Worm (Caenorhabditis elegans): ENCODE results near the gene str-5.
"Not testable (repeated sequence)": the region's sequence is repeated elsewhere in the genome, so short reads cannot be mapped to it uniquely, and the experiment has no call there.

The str-5 gene

ce11 chrV:15752941-15753340 lies at the start of gene str-5:
Gene str-5 (plus strand): TSS chrV:15753241.
- TF ChIP-seq nhr-237, sem-4, snpc-4 (tag; optimal IDR thresholded peaks at IDR 0.05): not testable (repeated sequence)

- TF ChIP-seq lin-13 (GFP tag; optimal IDR thresholded peaks at IDR 0.05) = no peak
- TF ChIP-seq nhr-77 (tag; optimal IDR thresholded peaks at IDR 0.05) = no peak
- no peak for TF ChIP-seq lin-11 (tag; optimal IDR thresholded peaks at IDR 0.05)
- TF ChIP-seq ama-1 (optimal IDR thresholded peaks at IDR 0.05) = no peak
- no peak for TF ChIP-seq sma-3 (GFP tag; optimal IDR thresholded peaks at IDR 0.05)
- TF ChIP-seq nhr-23 (tag; optimal IDR thresholded peaks at IDR 0.05) = no peak
- no peak for TF ChIP-seq nhr-10 (tag; optimal IDR thresholded peaks at IDR 0.05)
- TF ChIP-seq elt-1 (tag; optimal IDR thresholded peaks at IDR 0.05) = no peak
- TF ChIP-seq ceh-16 (tag; optimal IDR thresholded peaks at IDR 0.05) = no peak
- TF ChIP-seq mdl-1 (tag; optimal IDR thresholded peaks at IDR 0.05) = no peak
- no peak for TF ChIP-seq F13H6.1 (tag; optimal IDR thresholded peaks at IDR 0.05)
Measured at ce11 chrV:15704745-15705144, 48.3 kb upstream of the str-5 start, which contains the start of gene twk-34. Gene twk-34 (plus strand): TSS chrV:15704960.

DNA sequence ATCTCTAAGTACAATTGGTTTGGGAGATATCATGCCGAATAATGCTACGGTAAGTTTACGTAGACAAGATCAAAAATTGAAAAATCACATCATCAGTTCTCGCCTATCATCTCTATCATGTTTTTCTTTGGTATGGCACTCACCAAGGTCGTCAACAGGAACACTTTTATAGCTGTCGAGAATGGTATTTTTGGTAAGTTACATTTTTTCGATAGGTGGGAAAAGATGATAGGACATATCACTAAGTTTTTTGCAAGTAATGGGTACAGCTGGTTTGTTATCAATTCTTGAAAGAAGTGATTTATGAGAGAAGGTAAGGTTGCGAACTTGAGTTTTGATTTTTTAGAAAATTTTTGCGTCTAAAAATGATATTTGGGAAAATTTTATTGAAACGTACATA lies 45.1 kb upstream of the str-5 start:
- peak; percentile 46 for TF ChIP-seq sma-3 (GFP tag; optimal IDR thresholded peaks at IDR 0.05)
- no peak for TF ChIP-seq nhr-12 (tag; optimal IDR thresholded peaks at IDR 0.05)
- peak; percentile 85 for TF ChIP-seq sma-9 (GFP tag; optimal IDR thresholded peaks at IDR 0.05)
- no peak for TF ChIP-seq sma-9 (tag; optimal IDR thresholded peaks at IDR 0.05)
- TF ChIP-seq egl-27 (tag; optimal IDR thresholded peaks at IDR 0.05) = peak; percentile 20
- peak; percentile 6 for TF ChIP-seq nhr-129 (tag; optimal IDR thresholded peaks at IDR 0.05)
- no peak for TF ChIP-seq aly-2 (tag; optimal IDR thresholded peaks at IDR 0.05)
- peak; percentile 36 for TF ChIP-seq crh-2 (tag; optimal IDR thresholded peaks at IDR 0.05)
- peak; percentile 67 for TF ChIP-seq nhr-25 (tag; optimal IDR thresholded peaks at IDR 0.05)
- TF ChIP-seq sem-4 (tag; optimal IDR thresholded peaks at IDR 0.05) = no peak
- TF ChIP-seq nhr-21 (tag; optimal IDR thresholded peaks at IDR 0.05) = peak; percentile 13

DNA sequence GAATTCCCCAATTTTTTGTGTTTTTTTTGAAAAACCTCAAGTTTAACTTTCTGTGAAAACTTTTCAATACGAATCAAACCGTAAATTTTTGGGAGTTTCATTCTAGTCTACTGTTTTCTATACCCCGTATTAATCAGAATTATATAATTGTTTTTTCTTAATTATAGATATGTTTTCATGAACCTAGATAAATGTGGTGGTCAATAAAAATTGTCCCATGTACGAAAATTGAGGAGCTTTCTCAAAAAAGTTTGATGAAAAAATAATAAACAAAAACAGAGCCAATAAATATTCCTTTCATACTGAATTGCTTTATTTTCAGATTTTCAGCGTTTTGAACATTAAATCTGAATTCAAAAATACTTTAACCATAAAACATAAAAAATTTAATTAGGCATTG lies 42.6 kb upstream of the str-5 start, which contains the start of gene Y6E2A.1:
Gene Y6E2A.1, minus strand, starts transcription at position 101 of the 400 bp plus-strand sequence.
- no peak for TF ChIP-seq lin-39 (tag; optimal IDR thresholded peaks at IDR 0.05)
- no peak for TF ChIP-seq F13H6.1 (tag; optimal IDR thresholded peaks at IDR 0.05)
- no peak for TF ChIP-seq ztf-4 (tag; optimal IDR thresholded peaks at IDR 0.05)
- no peak for TF ChIP-seq unc-39 (tag; optimal IDR thresholded peaks at IDR 0.05)
- TF ChIP-seq ceh-82 (tag; optimal IDR thresholded peaks at IDR 0.05) = no peak
- TF ChIP-seq lsy-2 (tag; optimal IDR thresholded peaks at IDR 0.05) = no peak
- no peak for TF ChIP-seq unc-62 (GFP tag; optimal IDR thresholded peaks at IDR 0.05)
- TF ChIP-seq unc-55 (GFP tag; optimal IDR thresholded peaks at IDR 0.05) = no peak
- no peak for TF ChIP-seq alr-1 (tag; optimal IDR thresholded peaks at IDR 0.05)
- TF ChIP-seq egl-27 (tag; optimal IDR thresholded peaks at IDR 0.05) = no peak
- no peak for TF ChIP-seq sma-3 (GFP tag; optimal IDR thresholded peaks at IDR 0.05)
- TF ChIP-seq crh-2 (tag; optimal IDR thresholded peaks at IDR 0.05) = no peak
- no peak for TF ChIP-seq lin-11 (tag; optimal IDR thresholded peaks at IDR 0.05)
- TF ChIP-seq nhr-129 (tag; optimal IDR thresholded peaks at IDR 0.05) = no peak
- TF ChIP-seq nhr-77 (tag; optimal IDR thresholded peaks at IDR 0.05) = no peak
- no peak for TF ChIP-seq nhr-12 (tag; optimal IDR thresholded peaks at IDR 0.05)
- no peak for TF ChIP-seq nhr-10 (tag; optimal IDR thresholded peaks at IDR 0.05)
- no peak for TF ChIP-seq peb-1 (tag; optimal IDR thresholded peaks at IDR 0.05)
- no peak for TF ChIP-seq fos-1 (tag; optimal IDR thresholded peaks at IDR 0.05)
- TF ChIP-seq mbf-1 (tag; optimal IDR thresholded peaks at IDR 0.05) = no peak

DNA sequence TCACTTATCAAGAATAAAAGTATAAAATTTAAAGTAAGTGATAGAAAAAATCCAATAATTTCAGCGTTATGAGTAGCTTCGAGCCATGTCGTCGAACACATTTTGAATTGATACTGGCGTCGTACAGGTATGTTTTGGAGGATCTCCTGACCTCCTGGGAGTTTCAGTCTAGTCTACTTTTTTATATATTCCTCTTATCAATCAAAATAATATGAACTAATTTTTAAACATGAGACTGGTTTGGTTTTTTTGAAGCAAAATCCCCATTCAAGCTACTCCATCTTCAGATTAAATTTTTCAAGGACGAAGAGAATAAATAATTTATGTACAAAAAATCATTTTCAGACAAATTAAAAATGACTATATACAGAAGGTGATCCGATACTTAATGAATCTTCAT lies 41.1 kb upstream of the str-5 start, which contains the start of gene str-101:
Gene str-101, minus strand, starts transcription at position 101 of the 400 bp plus-strand sequence.
- TF ChIP-seq lin-13 (GFP tag; optimal IDR thresholded peaks at IDR 0.05) = no peak
- no peak for TF ChIP-seq elt-1 (tag; optimal IDR thresholded peaks at IDR 0.05)

ce11 chrV:15712385-15712784 lies 40.7 kb upstream of the str-5 start:
- TF ChIP-seq zag-1 (tag; optimal IDR thresholded peaks at IDR 0.05) = no peak
- TF ChIP-seq sma-3 (GFP tag; optimal IDR thresholded peaks at IDR 0.05) = no peak
- no peak for TF ChIP-seq aly-2 (tag; optimal IDR thresholded peaks at IDR 0.05)
- TF ChIP-seq lsy-2 (tag; optimal IDR thresholded peaks at IDR 0.05) = no peak
- TF ChIP-seq mab-5 (tag; optimal IDR thresholded peaks at IDR 0.05) = no peak
- TF ChIP-seq alr-1 (tag; optimal IDR thresholded peaks at IDR 0.05) = no peak
- TF ChIP-seq F13H6.1 (tag; optimal IDR thresholded peaks at IDR 0.05) = no peak
- no peak for TF ChIP-seq nhr-21 (tag; optimal IDR thresholded peaks at IDR 0.05)
- TF ChIP-seq nhr-77 (tag; optimal IDR thresholded peaks at IDR 0.05) = no peak
- no peak for TF ChIP-seq ceh-16 (tag; optimal IDR thresholded peaks at IDR 0.05)
- TF ChIP-seq lin-13 (GFP tag; optimal IDR thresholded peaks at IDR 0.05) = no peak
- TF ChIP-seq nhr-11 (tag; optimal IDR thresholded peaks at IDR 0.05) = no peak
- TF ChIP-seq elt-3 (tag; optimal IDR thresholded peaks at IDR 0.05) = no peak
- TF ChIP-seq nhr-25 (tag; optimal IDR thresholded peaks at IDR 0.05) = no peak
- TF ChIP-seq ztf-11 (tag; optimal IDR thresholded peaks at IDR 0.05) = no peak
- TF ChIP-seq ceh-82 (tag; optimal IDR thresholded peaks at IDR 0.05) = no peak

All from whole organism, L2 larva.